Fruit fly (Drosophila melanogaster): ENCODE results near the gene CG4194.

The CG4194 gene

dm6 chrX:2083678-2084162, 15.3 kb downstream of the CG4194 start (continued):
- peak; percentile 75 for TF ChIP-seq Ssrp (tag; optimal IDR thresholded peaks at IDR 0.05)
- TF ChIP-seq CG14441 (GFP tag; IDR thresholded peaks at IDR 0.05): peak; percentile 93
- peak; percentile 80 to 86 for TF ChIP-seq Hr51 (GFP tag; optimal IDR thresholded peaks at IDR 0.05)
- no peak for TF ChIP-seq fru (optimal IDR thresholded peaks at IDR 0.05)
- TF ChIP-seq luna (GFP tag; optimal IDR thresholded peaks at IDR 0.05): no peak
- TF ChIP-seq Abd-B (GFP tag; optimal IDR thresholded peaks at IDR 0.05): peak; percentile 77
- TF ChIP-seq CG13775 (GFP tag; optimal IDR thresholded peaks at IDR 0.05): peak; percentile 60
- peak; percentile 62 for TF ChIP-seq NFAT (GFP tag; IDR thresholded peaks at IDR 0.05)
- TF ChIP-seq CG11723 (GFP tag; optimal IDR thresholded peaks at IDR 0.05): peak; percentile 74
- peak; percentile 82 for TF ChIP-seq CG7839 (tag; optimal IDR thresholded peaks at IDR 0.05)
- TF ChIP-seq CG9609 (GFP tag; optimal IDR thresholded peaks at IDR 0.05): peak; percentile 86
- peak; percentile 44 for TF ChIP-seq Sry-δ (GFP tag; optimal IDR thresholded peaks at IDR 0.05)
- peak; percentile 83 for TF ChIP-seq btn (GFP tag; optimal IDR thresholded peaks at IDR 0.05)
- peak; percentile 70 for TF ChIP-seq croc (GFP tag; conservative IDR thresholded peaks at IDR 0.05)
- TF ChIP-seq CG33213 (GFP tag; optimal IDR thresholded peaks at IDR 0.05): peak; percentile 73
- TF ChIP-seq HmgD (GFP tag; optimal IDR thresholded peaks at IDR 0.05): peak; percentile 60
- no peak for TF ChIP-seq CG17568 (GFP tag; optimal IDR thresholded peaks at IDR 0.05)

- TF ChIP-seq sens (GFP tag) (peak; percentile 82), CG1529 (GFP tag; optimal IDR thresholded peaks at IDR 0.05) (peak; percentile 51), CG30020 (tag; optimal IDR thresholded peaks at IDR 0.05) (no peak), CG43689 (GFP tag; IDR thresholded peaks at IDR 0.05) (peak; percentile 43), lilli (GFP tag; optimal IDR thresholded peaks at IDR 0.05) (peak; percentile 48), CG17385 (GFP tag; optimal IDR thresholded peaks at IDR 0.05) (peak; percentile 50), ato (GFP tag; IDR thresholded peaks at IDR 0.05; ENCODE audit: partially characterized antibody) (no peak), sisA (GFP tag; IDR thresholded peaks at IDR 0.05) (peak; percentile 65), CG4404 (GFP tag; IDR thresholded peaks at IDR 0.05) (no peak), Sox100B (GFP tag; optimal IDR thresholded peaks at IDR 0.05) (peak; percentile 49), CoRest (tag; optimal IDR thresholded peaks at IDR 0.05) (peak; percentile 64), CG5953 (GFP tag; IDR thresholded peaks at IDR 0.05) (peak; percentile 41; the same call in 1 of the 2 replicates), YL-1 (GFP tag; optimal IDR thresholded peaks at IDR 0.05) (no peak), sc (optimal IDR thresholded peaks at IDR 0.05) (no peak), sc (GFP tag; optimal IDR thresholded peaks at IDR 0.05) (no peak), sna (GFP tag; IDR thresholded peaks at IDR 0.05; ENCODE audit: partially characterized antibody) (no peak), hbn (GFP tag; IDR thresholded peaks at IDR 0.05; ENCODE audit: partially characterized antibody) (no peak), CG11247 (GFP tag; IDR thresholded peaks at IDR 0.05) (peak; percentile 59), PHDP (tag; optimal IDR thresholded peaks at IDR 0.05) (peak; percentile 54), CG16863 (GFP tag; optimal IDR thresholded peaks at IDR 0.05) (peak; percentile 59), CG4854 (GFP tag; optimal IDR thresholded peaks at IDR 0.05) (no peak), klu (GFP tag; IDR thresholded peaks at IDR 0.05) (0 out of 2 replicates have a peak, but pooled peaks have one; percentile 39), CG33557 (GFP tag; optimal IDR thresholded peaks at IDR 0.05) (no peak), Atf3 (GFP tag; optimal IDR thresholded peaks at IDR 0.05) (peak; percentile 43), toy (GFP tag; IDR thresholded peaks at IDR 0.05) (0 out of 2 replicates have a peak, but pooled peaks have one; percentile 32), CG17328 (GFP tag; IDR thresholded peaks at IDR 0.05) (peak; percentile 77), croc (GFP tag; conservative IDR thresholded peaks at IDR 0.05) (peak; percentile 32; the same call in 1 of the 3 replicates), D (optimal IDR thresholded peaks at IDR 0.05) (no peak), D (GFP tag; optimal IDR thresholded peaks at IDR 0.05) (peak; percentile 44), CG12659 (GFP tag; optimal IDR thresholded peaks at IDR 0.05) (peak; percentile 56), Adf1 (GFP tag; IDR thresholded peaks at IDR 0.05) (no peak), CG14050 (GFP tag; IDR thresholded peaks at IDR 0.05) (peak; percentile 78), stwl (tag; optimal IDR thresholded peaks at IDR 0.05) (no peak), CG8478 (optimal IDR thresholded peaks at IDR 0.05) (no peak), CG10321 (GFP tag; IDR thresholded peaks at IDR 0.05) (peak; percentile 62), CG9932 (GFP tag; IDR thresholded peaks at IDR 0.05) (peak; percentile 27; the same call in 1 of the 2 replicates)
These were observed 19.1 kb downstream of the CG4194 start for dm6 chrX:2087501-2087900.
